Fruit fly (Drosophila melanogaster): ENCODE data around the gene CG33270.
A peak's percentile ranks its signal among the peaks of the same experiment; 100 is the strongest.

Gene CG33270

dm6 chr3L:11554338-11554737 lies 24.1 kb downstream of the CG33270 start (continued):
- no peak for TF ChIP-seq prd (optimal IDR thresholded peaks at IDR 0.05)
- peak; percentile 92 for TF ChIP-seq prd (GFP tag; IDR thresholded peaks at IDR 0.05)
- TF ChIP-seq NK7.1 (GFP tag; optimal IDR thresholded peaks at IDR 0.05): no peak
- TF ChIP-seq slp2 (GFP tag; optimal IDR thresholded peaks at IDR 0.05): peak; percentile 64
- peak; percentile 79 for TF ChIP-seq onecut (GFP tag; IDR thresholded peaks at IDR 0.05)
- TF ChIP-seq CG4707 (GFP tag; optimal IDR thresholded peaks at IDR 0.05): peak; percentile 67
- TF ChIP-seq CG8359 (GFP tag; optimal IDR thresholded peaks at IDR 0.05; ENCODE audit: borderline replicate concordance): peak; percentile 78
- TF ChIP-seq Blimp-1 (GFP tag; optimal IDR thresholded peaks at IDR 0.05): peak; percentile 91
- peak; percentile 51; the same call in 1 of the 2 replicates for TF ChIP-seq seq (GFP tag; IDR thresholded peaks at IDR 0.05)
- TF ChIP-seq CG10543 (GFP tag; optimal IDR thresholded peaks at IDR 0.05): no peak
- TF ChIP-seq CG33557 (GFP tag; optimal IDR thresholded peaks at IDR 0.05): peak; percentile 94
- TF ChIP-seq usp (GFP tag; optimal IDR thresholded peaks at IDR 0.05): no peak
- peak; percentile 91 for TF ChIP-seq phol (tag; optimal IDR thresholded peaks at IDR 0.05)
- no peak for TF ChIP-seq pita (GFP tag; optimal IDR thresholded peaks at IDR 0.05)
- TF ChIP-seq Aef1 (GFP tag; IDR thresholded peaks at IDR 0.05): peak; percentile 36; the same call in 1 of the 3 replicates
- TF ChIP-seq CG8924 (tag; optimal IDR thresholded peaks at IDR 0.05): peak; percentile 93
- peak; percentile 48 for TF ChIP-seq CG12299 (tag; optimal IDR thresholded peaks at IDR 0.05)
- no peak for TF ChIP-seq CG1832 (GFP tag; optimal IDR thresholded peaks at IDR 0.05)
- TF ChIP-seq hth (optimal IDR thresholded peaks at IDR 0.05): no peak
- peak; percentile 63 for TF ChIP-seq cato (GFP tag; optimal IDR thresholded peaks at IDR 0.05; ENCODE audit: borderline replicate concordance)
- TF ChIP-seq Drgx (GFP tag; IDR thresholded peaks at IDR 0.05): peak; percentile 69
- peak; percentile 59 for TF ChIP-seq Vsx1 (GFP tag; optimal IDR thresholded peaks at IDR 0.05)
- TF ChIP-seq eve (GFP tag; optimal IDR thresholded peaks at IDR 0.05): peak in 1 of 2 experiments; percentile 87
- no peak for TF ChIP-seq crol (GFP tag; IDR thresholded peaks at IDR 0.05)
- no peak for TF ChIP-seq CG16813 (GFP tag; IDR thresholded peaks at IDR 0.05; ENCODE audit: partially characterized antibody)
- TF ChIP-seq lov (optimal IDR thresholded peaks at IDR 0.05): no peak
- TF ChIP-seq lov (GFP tag; IDR thresholded peaks at IDR 0.05): peak; percentile 92
- TF ChIP-seq CG11398 (GFP tag; optimal IDR thresholded peaks at IDR 0.05): peak; percentile 45
- no peak; the same call in 1 of the 2 replicates for TF ChIP-seq dan (GFP tag; IDR thresholded peaks at IDR 0.05)
- TF ChIP-seq CG15479 (GFP tag; optimal IDR thresholded peaks at IDR 0.05): peak; percentile 55
- TF ChIP-seq sna (GFP tag; IDR thresholded peaks at IDR 0.05; ENCODE audit: partially characterized antibody): no peak
- TF ChIP-seq NfI (GFP tag; optimal IDR thresholded peaks at IDR 0.05): peak; percentile 54
- peak; percentile 53 for TF ChIP-seq Deaf1 (tag; optimal IDR thresholded peaks at IDR 0.05)
- TF ChIP-seq H15 (GFP tag; IDR thresholded peaks at IDR 0.05): peak; percentile 79
- TF ChIP-seq CG8388 (GFP tag; optimal IDR thresholded peaks at IDR 0.05): peak; percentile 57
- peak; percentile 67 for TF ChIP-seq CG9609 (GFP tag; optimal IDR thresholded peaks at IDR 0.05)
- peak; percentile 75 for TF ChIP-seq org-1 (GFP tag; optimal IDR thresholded peaks at IDR 0.05)
- TF ChIP-seq rib (GFP tag; IDR thresholded peaks at IDR 0.05): no peak
- TF ChIP-seq chinmo (GFP tag; IDR thresholded peaks at IDR 0.05; ENCODE audit: partially characterized antibody): no peak
- TF ChIP-seq CG15073 (GFP tag; optimal IDR thresholded peaks at IDR 0.05): no peak
- TF ChIP-seq Mrtf (GFP tag; IDR thresholded peaks at IDR 0.05): peak; percentile 61; the same call in 2 of the 3 replicates
- peak; percentile 61 for TF ChIP-seq CG3838 (GFP tag; optimal IDR thresholded peaks at IDR 0.05)
- TF ChIP-seq CG34422 (GFP tag; IDR thresholded peaks at IDR 0.05): peak; percentile 85
- TF ChIP-seq Kr (GFP tag; optimal IDR thresholded peaks at IDR 0.05): peak; percentile 58
- peak; percentile 76 for TF ChIP-seq CG10462 (GFP tag; optimal IDR thresholded peaks at IDR 0.05)
- TF ChIP-seq zen2 (GFP tag; IDR thresholded peaks at IDR 0.05; ENCODE audit: partially characterized antibody): no peak
- peak; percentile 36 for TF ChIP-seq CG3163 (GFP tag; optimal IDR thresholded peaks at IDR 0.05)
- TF ChIP-seq B-H2 (GFP tag; optimal IDR thresholded peaks at IDR 0.05): no peak
- no peak for TF ChIP-seq Scr (GFP tag; IDR thresholded peaks at IDR 0.05; ENCODE audit: partially characterized antibody)
- TF ChIP-seq lmd (GFP tag; IDR thresholded peaks at IDR 0.05): peak; percentile 72
- TF ChIP-seq Xbp1 (GFP tag; optimal IDR thresholded peaks at IDR 0.05): peak; percentile 85

Measured in whole organism, embryonic.